Fruit fly (Drosophila melanogaster): ENCODE data around the gene Mlp84B.

Gene Mlp84B

DNA sequence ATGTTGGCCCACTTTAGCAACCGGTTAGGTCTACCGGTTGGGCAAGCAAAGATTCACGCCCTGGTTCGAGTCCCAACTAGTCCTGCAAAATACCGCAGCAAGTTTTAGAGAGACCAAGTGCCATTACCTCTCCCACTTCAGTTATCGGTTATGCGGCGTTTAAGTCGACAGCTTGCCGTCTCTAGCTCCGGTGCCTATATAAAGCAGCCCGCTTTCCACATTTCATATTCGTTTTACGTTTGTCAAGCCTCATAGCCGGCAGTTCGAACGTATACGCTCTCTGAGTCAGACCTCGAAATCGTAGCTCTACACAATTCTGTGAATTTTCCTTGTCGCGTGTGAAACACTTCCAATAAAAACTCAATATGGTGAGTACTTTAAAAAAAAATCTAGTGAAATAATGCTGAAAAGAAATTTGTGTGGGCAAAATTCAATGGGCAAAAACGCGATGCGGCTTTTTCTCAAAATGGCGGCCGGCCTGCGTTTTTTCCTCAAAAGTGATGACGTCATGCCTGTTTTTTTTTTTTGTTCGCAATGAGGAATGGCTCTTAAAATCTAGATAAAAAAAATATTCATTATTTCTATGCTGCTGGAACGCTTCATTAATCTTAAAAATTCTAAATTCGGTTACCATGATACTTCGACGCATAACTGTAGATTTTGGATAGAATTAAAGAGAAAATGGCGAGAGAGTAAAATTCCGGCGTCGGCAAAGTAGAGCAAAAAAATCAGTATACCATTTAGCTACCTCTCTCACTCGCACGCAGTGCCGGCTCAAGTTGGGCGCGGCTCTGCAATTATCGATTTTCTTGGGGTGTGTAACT, 30.9 kb downstream of the Mlp84B start, which contains the start of gene alphaTub84B (continued):
- TF ChIP-seq CG1621 (tag; optimal IDR thresholded peaks at IDR 0.05), result peak; percentile 54
- TF ChIP-seq cyc (GFP tag; optimal IDR thresholded peaks at IDR 0.05), result no peak
- peak; percentile 32 for TF ChIP-seq Lpt (GFP tag; optimal IDR thresholded peaks at IDR 0.05)
- TF ChIP-seq CG16779 (tag; optimal IDR thresholded peaks at IDR 0.05), result peak; percentile 24
- peak; percentile 21 for TF ChIP-seq fd59A (GFP tag; optimal IDR thresholded peaks at IDR 0.05)
- TF ChIP-seq Gug (GFP tag; IDR thresholded peaks at IDR 0.05), result no peak
- peak; percentile 3 for TF ChIP-seq achi (GFP tag; optimal IDR thresholded peaks at IDR 0.05)
- TF ChIP-seq Blimp-1 (GFP tag; optimal IDR thresholded peaks at IDR 0.05), result no peak
- peak; percentile 21 for TF ChIP-seq Sox14 (GFP tag; optimal IDR thresholded peaks at IDR 0.05)
- peak; percentile 14 for TF ChIP-seq Smox (GFP tag; optimal IDR thresholded peaks at IDR 0.05)

DNA sequence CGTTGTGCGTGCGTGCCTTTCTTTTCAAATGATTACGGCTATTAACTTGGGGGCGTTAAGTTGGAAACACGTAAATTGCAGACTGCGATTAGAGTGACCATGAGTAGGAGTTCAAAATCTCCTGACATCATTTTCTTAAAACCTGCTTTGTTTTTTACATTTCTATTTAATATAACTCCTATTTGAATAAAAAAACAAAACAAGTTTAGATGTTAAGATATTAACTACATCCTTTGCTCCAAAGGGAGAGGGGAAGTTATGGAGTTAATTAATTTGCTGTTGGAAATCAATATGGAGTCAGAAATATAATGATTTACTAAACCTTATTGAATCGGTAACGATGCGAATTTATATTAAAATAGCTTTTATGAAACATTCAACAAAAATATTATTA, 31.6 kb downstream of the Mlp84B start, which contains the start of gene Tailor:
Gene Tailor, minus strand, starts transcription at position 101 of the 394 bp plus-strand sequence.
- TF ChIP-seq Eip93F (GFP tag; optimal IDR thresholded peaks at IDR 0.05) (no peak), svp (GFP tag) (peak; percentile 42)

DNA sequence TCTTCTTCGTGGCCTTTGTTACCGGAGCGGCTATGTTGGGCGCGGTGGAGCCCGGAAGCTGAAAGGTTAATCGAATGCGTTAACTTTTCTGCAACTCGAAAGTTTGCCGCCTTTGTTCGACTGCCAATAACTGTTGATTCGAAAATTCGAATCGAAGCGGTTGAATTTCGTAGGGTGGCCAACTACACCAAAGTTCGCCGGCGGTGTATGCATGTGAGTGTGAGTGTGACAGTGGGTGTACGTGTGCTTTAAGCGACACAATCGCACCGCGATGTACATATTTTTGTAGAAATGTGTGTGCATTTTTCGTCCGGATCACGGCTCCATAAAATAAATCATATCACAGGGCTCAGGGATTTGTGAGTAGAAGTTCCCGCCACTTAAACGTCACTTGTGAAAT, 32.1 kb downstream of the Mlp84B start:
- TF ChIP-seq Eip78C (GFP tag) (no peak), lz (GFP tag; optimal IDR thresholded peaks at IDR 0.05) (no peak), Sox14 (GFP tag; optimal IDR thresholded peaks at IDR 0.05) (peak; percentile 21), dac (GFP tag; optimal IDR thresholded peaks at IDR 0.05) (no peak), CG16779 (tag; optimal IDR thresholded peaks at IDR 0.05) (no peak)

DNA sequence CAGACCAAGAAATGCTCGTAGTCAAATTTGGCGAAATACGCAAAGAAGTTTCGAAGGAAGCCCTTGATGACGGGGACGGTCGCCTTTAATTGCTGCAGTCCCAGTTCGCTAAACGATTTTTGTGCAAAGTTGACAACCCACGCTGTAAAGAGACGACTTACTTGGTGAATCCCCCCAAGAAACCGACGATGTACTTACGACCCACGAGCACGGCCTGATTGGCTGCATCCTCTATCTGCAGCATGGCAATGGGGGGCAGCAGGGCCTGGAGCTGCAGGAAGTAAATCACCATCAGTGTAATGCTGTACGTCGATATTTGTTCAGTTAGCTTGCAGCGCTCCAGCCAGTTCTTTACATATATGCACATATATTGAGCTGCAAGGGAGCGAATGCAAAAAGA, 33.8 kb downstream of the Mlp84B start:
- no peak for TF ChIP-seq CG11902 (GFP tag; optimal IDR thresholded peaks at IDR 0.05)
- TF ChIP-seq svp (GFP tag), result peak; percentile 88

DNA sequence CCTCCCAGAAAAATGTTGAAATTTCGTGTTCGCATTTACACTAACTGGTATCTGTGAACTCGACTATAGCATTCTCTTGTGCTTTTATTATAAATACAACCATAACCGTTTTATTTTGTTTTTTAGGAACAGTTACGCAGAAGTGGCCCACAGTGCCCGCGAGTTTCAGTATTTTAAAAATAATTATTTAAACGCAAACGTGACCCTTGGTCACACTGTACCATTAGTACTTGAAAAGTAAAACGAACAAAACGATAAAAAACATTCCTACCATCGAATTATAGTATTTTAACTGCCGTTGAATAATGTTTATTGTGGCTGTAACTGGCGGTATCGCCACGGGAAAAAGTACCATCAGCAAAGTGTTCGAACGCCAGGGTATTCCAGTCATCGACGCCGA, 35.6 kb downstream of the Mlp84B start, which contains the start of gene Dpck:
Gene Dpck, plus strand, starts transcription at position 211 of the 400 bp plus-strand sequence.
- TF ChIP-seq Ets96B (tag; optimal IDR thresholded peaks at IDR 0.05) (peak; percentile 47), Met (GFP tag; optimal IDR thresholded peaks at IDR 0.05) (peak; percentile 53), achi (GFP tag; optimal IDR thresholded peaks at IDR 0.05) (no peak), svp (GFP tag) (peak; percentile 81), CG4318 (GFP tag; optimal IDR thresholded peaks at IDR 0.05) (no peak), CG10669 (GFP tag; optimal IDR thresholded peaks at IDR 0.05) (peak; percentile 20), CG8119 (GFP tag; IDR thresholded peaks at IDR 0.05) (peak; percentile 63; the same call in 2 of the 3 replicates), spab (GFP tag; optimal IDR thresholded peaks at IDR 0.05) (peak; percentile 33), Sox14 (GFP tag; optimal IDR thresholded peaks at IDR 0.05) (peak; percentile 58), CG6276 (GFP tag; optimal IDR thresholded peaks at IDR 0.05) (peak; percentile 48), CG6808 (GFP tag; optimal IDR thresholded peaks at IDR 0.05) (peak; percentile 33), topi (GFP tag; optimal IDR thresholded peaks at IDR 0.05) (peak; percentile 41), Ets21C (GFP tag; optimal IDR thresholded peaks at IDR 0.05) (no peak), dsx (GFP tag; optimal IDR thresholded peaks at IDR 0.05; ENCODE audit: poor library complexity, severe bottlenecking) (peak; percentile 40), CG32006 (GFP tag; optimal IDR thresholded peaks at IDR 0.05) (peak; percentile 25), Hr4 (GFP tag; optimal IDR thresholded peaks at IDR 0.05) (peak; percentile 56), eg (GFP tag; IDR thresholded peaks at IDR 0.05) (peak; percentile 63), CG3032 (tag; optimal IDR thresholded peaks at IDR 0.05) (peak; percentile 35), ss (GFP tag; optimal IDR thresholded peaks at IDR 0.05) (peak; percentile 29 to 50), Lpt (GFP tag; optimal IDR thresholded peaks at IDR 0.05) (no peak), pdm3 (GFP tag; optimal IDR thresholded peaks at IDR 0.05) (peak; percentile 65), salr (GFP tag; optimal IDR thresholded peaks at IDR 0.05) (no peak), CG11902 (GFP tag; optimal IDR thresholded peaks at IDR 0.05) (peak; percentile 3), CG1621 (tag; optimal IDR thresholded peaks at IDR 0.05) (no peak), CG15336 (GFP tag; IDR thresholded peaks at IDR 0.05) (peak; percentile 35; the same call in 1 of the 2 replicates), esn (GFP tag; optimal IDR thresholded peaks at IDR 0.05) (peak; percentile 41), CG16779 (tag; optimal IDR thresholded peaks at IDR 0.05) (peak; percentile 44), CG31627 (GFP tag; optimal IDR thresholded peaks at IDR 0.05) (peak; percentile 45), CG9139 (GFP tag; optimal IDR thresholded peaks at IDR 0.05) (peak; percentile 62), CG3919 (GFP tag; optimal IDR thresholded peaks at IDR 0.05) (peak; percentile 51), CG11762 (GFP tag; optimal IDR thresholded peaks at IDR 0.05; ENCODE audit: insufficient read depth) (no peak), CG7368 (GFP tag; optimal IDR thresholded peaks at IDR 0.05) (no peak)

Data from whole organism, prepupa.